Worm (Caenorhabditis elegans) whole organism, young adult: ENCODE data around the gene xpf-1.

ENCODE experiments used
- B0019.2 ChIP-seq: fragments of 200-800 bp; sonication (Bioruptor generic); conservative IDR thresholded peaks from 2 replicates; pipeline ENCODE4 v1.3.6; 2022; ENCODE audit warnings: missing genetic modification reagents, missing genetic modification characterization, missing compliant biosample characterization
- F10E7.11 ChIP-seq: sonication (generic microtip); optimal IDR thresholded peaks from 2 replicates; lab custom pipeline; 2017; ENCODE audit warnings: mild to moderate bottlenecking, missing genetic modification characterization, moderate library complexity, missing compliant biosample characterization
- F23B12.7 ChIP-seq: sonication (generic microtip); optimal IDR thresholded peaks from 2 replicates; lab custom pipeline; 2017; ENCODE audit warnings: missing genetic modification characterization, mild to moderate bottlenecking, missing compliant biosample characterization, antibody characterized with exemption, moderate library complexity; ENCODE audit not compliant: insufficient read depth
- F37B4.10 ChIP-seq: fragments of 200-800 bp; sonication (Bioruptor generic); IDR thresholded peaks from 2 replicates; pipeline ENCODE4 v1.3.6; 2022; ENCODE audit warnings: missing genetic modification characterization, missing compliant biosample characterization
- F39B2.1 ChIP-seq: fragments of 200-800 bp; sonication (Bioruptor generic); IDR thresholded peaks from 2 replicates; pipeline ENCODE4 v1.3.6; 2022; ENCODE audit warnings: missing genetic modification reagents, missing genetic modification characterization, missing compliant biosample characterization
- F49E8.2 ChIP-seq: sonication (generic microtip); optimal IDR thresholded peaks from 3 replicates; lab custom pipeline; 2017; ENCODE audit warnings: missing genetic modification characterization, mild to moderate bottlenecking, missing compliant biosample characterization, antibody characterized with exemption, moderate library complexity; ENCODE audit not compliant: insufficient read depth
- Y67H2A.10 ChIP-seq: fragments of 200-800 bp; sonication (Bioruptor generic); conservative IDR thresholded peaks from 2 replicates; pipeline ENCODE4 v1.3.6; 2022; ENCODE audit warnings: missing genetic modification reagents, missing genetic modification characterization, missing compliant biosample characterization
- ZK185.1 ChIP-seq: sonication (generic microtip); optimal IDR thresholded peaks from 2 replicates; lab custom pipeline; 2016; ENCODE audit warnings: mild to moderate bottlenecking, missing genetic modification characterization, missing compliant biosample characterization; ENCODE audit not compliant: poor library complexity, severe bottlenecking
- aptf-2 ChIP-seq: fragments of 200-800 bp; sonication (Bioruptor generic); conservative IDR thresholded peaks from 2 replicates; pipeline ENCODE4 v1.3.6; 2022; ENCODE audit warnings: missing genetic modification reagents, missing genetic modification characterization, missing compliant biosample characterization
- attf-5 ChIP-seq: fragments of 200-800 bp; sonication (Bioruptor generic); optimal IDR thresholded peaks from 2 replicates; lab custom pipeline; 2018; ENCODE audit warnings: mild to moderate bottlenecking, missing genetic modification characterization, missing compliant biosample characterization
- bed-1 ChIP-seq: fragments of 200-800 bp; sonication (Bioruptor generic); IDR thresholded peaks from 2 replicates; pipeline ENCODE4 v1.3.6; 2022; ENCODE audit warnings: missing genetic modification reagents, missing genetic modification characterization, missing compliant biosample characterization
- cebp-1 ChIP-seq, 2 experiments: fragments of 200-800 bp in 1 of 2; sonication (Bioruptor generic) in 1 of 2; sonication (generic microtip) in 1 of 2; IDR thresholded peaks in 1 of 2; optimal IDR thresholded peaks in 1 of 2; 2 replicates each; pipeline versions ENCODE4 v1.3.6 to Lab custom; 2017 to 2022; ENCODE audit warnings: missing compliant biosample characterization in 2 of 2, missing genetic modification characterization in 2 of 2, mild to moderate bottlenecking in 1 of 2, missing genetic modification reagents in 1 of 2, moderate library complexity in 1 of 2
- cebp-2 ChIP-seq: fragments of 200-800 bp; sonication (Bioruptor generic); IDR thresholded peaks from 2 replicates; pipeline ENCODE4 v1.3.6; 2022; ENCODE audit warnings: missing genetic modification characterization, missing compliant biosample characterization
- ceh-27 ChIP-seq: fragments of 200-800 bp; sonication (Bioruptor generic); optimal IDR thresholded peaks from 2 replicates; lab custom pipeline; 2018; ENCODE audit warnings: mild to moderate bottlenecking, missing genetic modification characterization, moderate library complexity, missing compliant biosample characterization
- ceh-40 ChIP-seq: fragments of 200-800 bp; sonication (Bioruptor generic); IDR thresholded peaks from 2 replicates; pipeline ENCODE4 v1.3.6; 2022; ENCODE audit warnings: missing genetic modification characterization, missing compliant biosample characterization
- chd-7 ChIP-seq: sonication (generic microtip); optimal IDR thresholded peaks from 2 replicates; lab custom pipeline; 2016; ENCODE audit warnings: mild to moderate bottlenecking, missing genetic modification characterization, moderate library complexity, missing compliant biosample characterization
- dox-1 ChIP-seq: fragments of 200-800 bp; sonication (Bioruptor generic); IDR thresholded peaks from 2 replicates; pipeline ENCODE4 v1.3.6; 2022; ENCODE audit warnings: missing genetic modification reagents, missing genetic modification characterization, missing compliant biosample characterization
- ekl-4 ChIP-seq: fragments of 200-800 bp; sonication (Bioruptor generic); IDR thresholded peaks from 2 replicates; pipeline ENCODE4 v1.3.6; 2022; ENCODE audit warnings: missing genetic modification reagents, missing genetic modification characterization, missing compliant biosample characterization
- ets-4 ChIP-seq: fragments of 200-800 bp; sonication (Bioruptor generic); optimal IDR thresholded peaks from 2 replicates; lab custom pipeline; 2018; ENCODE audit warnings: mild to moderate bottlenecking, missing genetic modification characterization, missing compliant biosample characterization
- him-1 ChIP-seq: sonication (generic microtip); optimal IDR thresholded peaks from 2 replicates; lab custom pipeline; 2016; ENCODE audit warnings: missing genotype, missing genetic modification reagents, missing genetic modification characterization, missing compliant biosample characterization
- hsf-1 ChIP-seq: fragments of 200-800 bp; sonication (Bioruptor generic); IDR thresholded peaks from 2 replicates; pipeline ENCODE4 v1.3.6; 2022; ENCODE audit warnings: missing genetic modification reagents, missing genetic modification characterization, missing compliant biosample characterization
- let-607 ChIP-seq, 2 experiments: fragments of 200-800 bp in 1 of 2; sonication (Bioruptor generic) in 1 of 2; sonication (generic microtip) in 1 of 2; optimal IDR thresholded peaks; 2 replicates each; lab custom pipeline; 2016 to 2018; ENCODE audit warnings: mild to moderate bottlenecking in 2 of 2, missing compliant biosample characterization in 2 of 2, missing genetic modification characterization in 2 of 2, moderate library complexity in 2 of 2, missing genotype in 1 of 2
- lin-35 ChIP-seq, 3 experiments: fragments of 150-350 bp in 2 of 3; sonication (generic microtip) in 1 of 3; optimal IDR thresholded peaks; 2 replicates each; lab custom pipeline; 2014 to 2018; ENCODE audit warnings: missing biosample characterization in 3 of 3, missing genetic modification characterization in 3 of 3, missing genetic modification reagents in 3 of 3
- lsl-1 ChIP-seq: fragments of 200-800 bp; sonication (Bioruptor generic); optimal IDR thresholded peaks from 2 replicates; lab custom pipeline; 2018; ENCODE audit warnings: mild to moderate bottlenecking, missing genetic modification characterization, moderate library complexity, missing compliant biosample characterization
- lsy-27 ChIP-seq: sonication (generic microtip); optimal IDR thresholded peaks from 2 replicates; lab custom pipeline; 2017; ENCODE audit warnings: missing genetic modification characterization, mild to moderate bottlenecking, missing compliant biosample characterization, antibody characterized with exemption, missing genotype, borderline replicate concordance; ENCODE audit not compliant: insufficient read depth
- madf-6 ChIP-seq: fragments of 200-800 bp; sonication (Bioruptor generic); IDR thresholded peaks from 2 replicates; pipeline ENCODE4 v1.3.6; 2022; ENCODE audit warnings: missing genetic modification reagents, missing genetic modification characterization, missing compliant biosample characterization
- madf-8 ChIP-seq: fragments of 200-800 bp; sonication (Bioruptor generic); conservative IDR thresholded peaks from 2 replicates; pipeline ENCODE4 v1.3.6; 2022; ENCODE audit warnings: missing genetic modification reagents, missing genetic modification characterization, missing compliant biosample characterization
- mxl-1 ChIP-seq: sonication (generic microtip); optimal IDR thresholded peaks from 2 replicates; lab custom pipeline; 2016; ENCODE audit warnings: missing genetic modification characterization, missing compliant biosample characterization
- nfya-2 ChIP-seq: fragments of 200-800 bp; sonication (Bioruptor generic); IDR thresholded peaks from 2 replicates; pipeline ENCODE4 v1.3.6; 2022; ENCODE audit warnings: missing genetic modification reagents, missing genetic modification characterization, missing compliant biosample characterization
- nhr-80 ChIP-seq: sonication (generic microtip); optimal IDR thresholded peaks from 2 replicates; lab custom pipeline; 2016; ENCODE audit warnings: missing genetic modification characterization, missing compliant biosample characterization
- pha-4 ChIP-seq: fragments of 150-350 bp; sonication (generic microtip); optimal IDR thresholded peaks from 2 replicates; lab custom pipeline; 2014; ENCODE audit warnings: missing biosample characterization, missing genetic modification reagents, missing genetic modification characterization
- rcor-1 ChIP-seq: fragments of 200-800 bp; sonication (Bioruptor generic); IDR thresholded peaks from 2 replicates; pipeline ENCODE4 v1.3.6; 2022; ENCODE audit warnings: missing genetic modification reagents, missing genetic modification characterization, missing compliant biosample characterization
- rec-8 ChIP-seq, 2 experiments: sonication (generic microtip); optimal IDR thresholded peaks; 2 replicates each; lab custom pipeline; 2016; ENCODE audit warnings: mild to moderate bottlenecking in 2 of 2, missing genetic modification characterization in 2 of 2, missing genetic modification reagents in 2 of 2, missing genotype in 2 of 2, missing biosample characterization in 1 of 2, missing compliant biosample characterization in 1 of 2, moderate library complexity in 1 of 2
- sdz-38 ChIP-seq: sonication (generic microtip); optimal IDR thresholded peaks from 2 replicates; lab custom pipeline; 2016; ENCODE audit warnings: missing genotype, missing genetic modification characterization, missing compliant biosample characterization
- snpc-4 ChIP-seq, 5 experiments: fragments of 150-350 bp in 1 of 5; sonication (generic microtip) in 4 of 5; optimal IDR thresholded peaks; 2 replicates each; lab custom pipeline; 2014 to 2018; ENCODE audit warnings: missing genetic modification characterization in 5 of 5, missing biosample characterization in 3 of 5, antibody characterized with exemption in 2 of 5, mild to moderate bottlenecking in 2 of 5, missing compliant biosample characterization in 2 of 5, missing genotype in 2 of 5, moderate library complexity in 2 of 5, missing genetic modification reagents in 1 of 5
- sptf-2 ChIP-seq: fragments of 200-800 bp; sonication (Bioruptor generic); optimal IDR thresholded peaks from 2 replicates; lab custom pipeline; 2018; ENCODE audit warnings: mild to moderate bottlenecking, missing genetic modification characterization, missing compliant biosample characterization
- tlf-1 ChIP-seq: fragments of 200-800 bp; sonication (Bioruptor generic); optimal IDR thresholded peaks from 2 replicates; lab custom pipeline; 2018; ENCODE audit warnings: mild to moderate bottlenecking, missing genetic modification characterization, missing compliant biosample characterization
- xnd-1 ChIP-seq: sonication (generic microtip); optimal IDR thresholded peaks from 2 replicates; lab custom pipeline; 2016; ENCODE audit warnings: missing genotype, missing genetic modification reagents, missing genetic modification characterization, missing compliant biosample characterization
- ztf-18 ChIP-seq: sonication (generic microtip); optimal IDR thresholded peaks from 2 replicates; lab custom pipeline; 2016; ENCODE audit warnings: missing genotype, mild to moderate bottlenecking, missing genetic modification characterization, missing compliant biosample characterization
- ztf-25 ChIP-seq: fragments of 200-800 bp; sonication (Bioruptor generic); IDR thresholded peaks from 2 replicates; pipeline ENCODE4 v1.3.6; 2022; ENCODE audit warnings: missing genetic modification reagents, missing genetic modification characterization, missing compliant biosample characterization
- ztf-28 ChIP-seq: fragments of 200-800 bp; sonication (Bioruptor generic); IDR thresholded peaks from 2 replicates; pipeline ENCODE4 v1.3.6; 2022; ENCODE audit warnings: missing genetic modification reagents, missing genetic modification characterization, missing compliant biosample characterization

Gene xpf-1

DNA sequence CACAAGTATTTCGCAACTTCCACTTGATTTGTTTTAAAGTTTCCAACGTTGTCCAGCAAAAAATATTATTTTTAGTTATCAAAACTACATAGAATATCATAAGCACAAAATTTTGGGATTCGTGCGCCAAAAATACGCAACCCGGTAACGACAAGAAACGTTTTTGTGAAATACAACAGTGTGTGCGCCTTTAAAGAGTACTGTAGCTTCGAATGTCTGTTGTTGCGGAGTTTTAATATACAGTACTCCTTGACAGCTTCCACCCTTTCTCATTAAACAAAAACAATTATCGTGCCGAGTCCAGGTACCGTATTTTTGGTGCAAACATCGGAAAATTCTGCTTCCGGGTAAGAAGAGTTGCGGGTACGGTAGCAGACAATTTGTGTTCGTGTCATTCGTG lies 15.8 kb upstream of the xpf-1 start:
- TF ChIP-seq ceh-40 (GFP tag; lab: Robert Waterston, UW) (no peak), ZK185.1 (no peak), rcor-1 (GFP tag; lab: Robert Waterston, UW) (no peak), attf-5 (GFP tag; lab: Kevin White, UChicago) (no peak), F37B4.10 (no peak), F49E8.2 (no peak), hsf-1 (GFP tag; lab: Robert Waterston, UW) (no peak), nfya-2 (GFP tag; lab: Robert Waterston, UW) (no peak), xnd-1 (tag; lab: Kevin White, UChicago) (peak; percentile 12), snpc-4 (GFP tag; optimal IDR thresholded peaks at IDR 0.05; lab: Kevin White, UChicago) (no peak), snpc-4 (tag; optimal IDR thresholded peaks at IDR 0.05; lab: Kevin White, UChicago) (no peak), ztf-28 (GFP tag; lab: Robert Waterston, UW) (no peak), cebp-1 (GFP tag; IDR thresholded peaks at IDR 0.05; lab: Robert Waterston, UW) (no peak), cebp-1 (tag; optimal IDR thresholded peaks at IDR 0.05; lab: Kevin White, UChicago) (peak; percentile 69), madf-6 (GFP tag; lab: Robert Waterston, UW) (peak; percentile 42; the same call in 1 of the 2 replicates), lsl-1 (GFP tag; lab: Kevin White, UChicago) (peak; percentile 91), Y67H2A.10 (GFP tag; lab: Robert Waterston, UW) (no peak), B0019.2 (GFP tag; lab: Robert Waterston, UW) (peak; percentile 63; the same call in 1 of the 2 replicates), sptf-2 (GFP tag; lab: Kevin White, UChicago) (no peak), sdz-38 (no peak), mxl-1 (tag; lab: Kevin White, UChicago) (no peak), cebp-2 (GFP tag; lab: Robert Waterston, UW) (no peak), chd-7 (tag; lab: Kevin White, UChicago) (no peak), ztf-25 (GFP tag; lab: Robert Waterston, UW) (no peak), lsy-27 (tag; lab: Kevin White, UChicago) (no peak), ekl-4 (GFP tag; lab: Robert Waterston, UW) (no peak), dox-1 (GFP tag; lab: Robert Waterston, UW) (no peak), bed-1 (GFP tag; lab: Robert Waterston, UW) (no peak), aptf-2 (GFP tag; lab: Robert Waterston, UW) (no peak), let-607 (tag; optimal IDR thresholded peaks at IDR 0.05; lab: Kevin White, UChicago) (no peak)

DNA sequence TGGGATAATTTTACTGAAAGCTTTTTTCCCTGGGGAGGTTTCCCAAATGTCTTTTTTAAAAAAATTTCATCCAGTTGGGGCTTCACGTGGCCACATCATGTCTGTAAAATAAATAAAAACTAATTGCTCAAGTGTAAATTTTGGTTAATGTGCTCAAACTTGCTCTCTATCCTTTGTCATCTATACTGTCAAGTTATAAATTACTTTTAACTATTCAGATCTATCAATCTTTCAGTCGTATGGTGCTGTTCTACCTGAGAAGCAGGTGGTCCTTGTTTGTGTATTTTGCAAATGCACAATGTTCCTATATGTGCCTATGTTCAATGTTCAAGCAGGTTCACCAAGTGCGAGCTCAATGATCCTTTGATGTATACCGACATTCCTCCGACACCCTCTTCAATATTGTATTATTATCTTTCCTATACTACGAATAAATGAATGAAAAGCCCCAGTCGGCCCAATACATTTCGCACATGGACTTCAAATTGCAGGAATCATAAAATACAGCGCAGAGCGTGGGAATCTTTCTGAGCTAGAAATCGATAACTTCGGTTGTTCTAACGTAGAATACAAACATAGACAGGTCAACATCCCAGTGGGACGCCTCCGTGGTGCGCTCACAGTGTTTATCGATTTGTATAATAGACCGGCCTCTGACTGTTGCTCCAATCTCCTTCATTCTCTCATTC lies 14.7 kb upstream of the xpf-1 start, which contains the start of the genes sfxn-1.4 and C47D12.4:
sfxn-1.4 (minus strand) TSS at position 101 of the 689 bp plus-strand sequence.
C47D12.4 (plus strand) TSS at position 639 of the 689 bp plus-strand sequence.
- TF ChIP-seq lin-35 (GFP tag; optimal IDR thresholded peaks at IDR 0.05; lab: Kevin White, UChicago) (no peak), nfya-2 (GFP tag; lab: Robert Waterston, UW) (no peak), hsf-1 (GFP tag; lab: Robert Waterston, UW) (no peak), ceh-40 (GFP tag; lab: Robert Waterston, UW) (no peak), him-1 (tag; lab: Kevin White, UChicago) (no peak), ztf-18 (tag; lab: Kevin White, UChicago) (no peak), nhr-80 (tag; lab: Kevin White, UChicago) (no peak)

DNA sequence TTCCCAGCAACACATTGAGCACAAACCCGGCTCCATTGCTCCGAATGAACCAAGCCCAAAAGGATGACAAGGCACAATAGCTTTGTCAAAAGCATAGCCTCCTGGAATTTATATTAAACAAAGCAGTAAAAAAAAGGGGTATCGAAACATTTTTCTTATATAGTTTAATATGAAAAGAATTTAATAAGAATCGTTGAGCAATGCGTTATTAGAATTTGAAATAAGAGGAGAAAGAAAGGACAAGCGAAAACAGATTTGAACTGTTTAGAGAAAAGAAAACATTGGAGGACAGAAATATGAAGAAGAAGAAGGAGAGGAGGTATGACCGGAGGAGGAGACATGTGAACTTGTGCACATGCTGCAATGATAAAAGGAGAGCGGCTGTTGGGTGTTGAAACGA lies 10.8 kb upstream of the xpf-1 start, which contains the start of gene C47D12.5:
C47D12.5 (minus strand) TSS at position 101 of the 400 bp plus-strand sequence.
- TF ChIP-seq F39B2.1 (GFP tag; lab: Robert Waterston, UW) (no peak), madf-8 (GFP tag; lab: Robert Waterston, UW) (no peak), F10E7.11 (tag; lab: Kevin White, UChicago) (no peak), him-1 (tag; lab: Kevin White, UChicago) (no peak), tlf-1 (GFP tag; lab: Kevin White, UChicago) (no peak), rcor-1 (GFP tag; lab: Robert Waterston, UW) (no peak), aptf-2 (GFP tag; lab: Robert Waterston, UW) (no peak), F23B12.7 (tag; lab: Kevin White, UChicago) (no peak), pha-4 (no peak), ets-4 (GFP tag; lab: Kevin White, UChicago) (no peak), rec-8 (tag; optimal IDR thresholded peaks at IDR 0.05; lab: Kevin White, UChicago) (no peak), ztf-28 (GFP tag; lab: Robert Waterston, UW) (no peak), nfya-2 (GFP tag; lab: Robert Waterston, UW) (no peak), ceh-27 (GFP tag; lab: Kevin White, UChicago) (no peak), madf-6 (GFP tag; lab: Robert Waterston, UW) (no peak)
